Fruit fly (Drosophila melanogaster): ENCODE measurements around the gene Tango1.
A peak's percentile ranks its signal among the peaks of the same experiment; 100 is the strongest.

Tango1 gene

dm6 chr2L:6647103-6647711, 2.0 kb upstream of the Tango1 start:
- TF ChIP-seq CTCF (optimal IDR thresholded peaks at IDR 0.05) = no peak
- TF ChIP-seq CG8478 (optimal IDR thresholded peaks at IDR 0.05) = no peak

dm6 chr2L:6648163-6648628, 992 bp upstream of the Tango1 start:
- no peak for TF ChIP-seq CTCF (optimal IDR thresholded peaks at IDR 0.05)
- no peak for TF ChIP-seq CG8478 (optimal IDR thresholded peaks at IDR 0.05)

- TF ChIP-seq CTCF (optimal IDR thresholded peaks at IDR 0.05) = no peak
These were observed 7.1 kb downstream of the Tango1 start, which contains the start of gene CG31633 for dm6 chr2L:6656264-6656676. CG31633 (minus strand) TSS chr2L:6656321.

- TF ChIP-seq CG8478 (optimal IDR thresholded peaks at IDR 0.05) (no peak), CTCF (optimal IDR thresholded peaks at IDR 0.05) (no peak)
These were observed 9.0 kb downstream of the Tango1 start, which contains the start of the genes CG31636 and Ube4A for dm6 chr2L:6657969-6658748. CG31636 (minus strand) TSS chr2L:6658152. Ube4A (plus strand) TSS chr2L:6658517.

dm6 chr2L:6663562-6664051, 14.4 kb downstream of the Tango1 start, which contains the start of the genes CG13771, CG34310 and cup:
CG13771 (minus strand) TSS chr2L:6663612.
CG34310 (plus strand) TSS chr2L:6663664.
cup (plus strand) TSS chr2L:6663664.
- TF ChIP-seq CG8478 (optimal IDR thresholded peaks at IDR 0.05) (no peak), CTCF (optimal IDR thresholded peaks at IDR 0.05) (no peak)

- TF ChIP-seq CG8478 (optimal IDR thresholded peaks at IDR 0.05) = no peak
- TF ChIP-seq CTCF (optimal IDR thresholded peaks at IDR 0.05) = no peak
These were observed 18.6 kb downstream of the Tango1 start, which contains the start of gene Galt for dm6 chr2L:6667719-6668325. Galt (minus strand) TSS chr2L:6668033.

dm6 chr2L:6671409-6671808, 22.2 kb downstream of the Tango1 start:
- TF ChIP-seq CTCF (optimal IDR thresholded peaks at IDR 0.05) (no peak), CG8478 (optimal IDR thresholded peaks at IDR 0.05) (no peak)

- TF ChIP-seq CTCF (optimal IDR thresholded peaks at IDR 0.05) = no peak
- TF ChIP-seq CG8478 (optimal IDR thresholded peaks at IDR 0.05) = no peak
These were observed 24.2 kb downstream of the Tango1 start, which contains the start of gene Spn27A for dm6 chr2L:6673211-6674012. Spn27A (minus strand) TSS chr2L:6673347.

- TF ChIP-seq CTCF (optimal IDR thresholded peaks at IDR 0.05) = no peak
- no peak for TF ChIP-seq CG8478 (optimal IDR thresholded peaks at IDR 0.05)
These were observed 27.3 kb downstream of the Tango1 start, which contains the start of gene cort for dm6 chr2L:6676535-6676934. cort (minus strand) TSS chr2L:6676635.

- TF ChIP-seq CTCF (optimal IDR thresholded peaks at IDR 0.05) = no peak
- no peak for TF ChIP-seq CG8478 (optimal IDR thresholded peaks at IDR 0.05)
These were observed 28.3 kb downstream of the Tango1 start, which contains the start of gene Nse1 for dm6 chr2L:6677453-6677852. Nse1 (minus strand) TSS chr2L:6677625.

- no peak for TF ChIP-seq CTCF (optimal IDR thresholded peaks at IDR 0.05)
- TF ChIP-seq CG8478 (optimal IDR thresholded peaks at IDR 0.05) = no peak
These were observed 33.7 kb downstream of the Tango1 start for dm6 chr2L:6682909-6683308.

- no peak for TF ChIP-seq CG8478 (optimal IDR thresholded peaks at IDR 0.05)
- TF ChIP-seq CTCF (optimal IDR thresholded peaks at IDR 0.05) = peak; percentile 89 to 92
These were observed 35.0 kb downstream of the Tango1 start, which contains the start of gene Nhe3 for dm6 chr2L:6683992-6684882. Nhe3 (minus strand) TSS chr2L:6684364.

- TF ChIP-seq CTCF (optimal IDR thresholded peaks at IDR 0.05) (no peak), CG8478 (optimal IDR thresholded peaks at IDR 0.05) (no peak)
These were observed 37.4 kb downstream of the Tango1 start, which contains the start of gene CG11327 for dm6 chr2L:6686612-6687011. CG11327 (minus strand) TSS chr2L:6686712.

Measured in S2 (cell line).